Fruit fly (Drosophila melanogaster) whole organism, embryonic: ENCODE results near the gene CG34039.

Experiments used
- Awh ChIP-seq: fragments of 200-800 bp; sonication (Bioruptor generic); IDR thresholded peaks from 2 replicates; pipeline ENCODE4, ENCODE4 v1.3.6; 2022; ENCODE audit warnings: missing biosample characterization, missing genetic modification characterization
- CG11093 ChIP-seq: fragments of 200-800 bp; sonication (Bioruptor generic); IDR thresholded peaks from 3 replicates; pipeline ENCODE4 v1.3.6; 2022; ENCODE audit warnings: missing biosample characterization, missing genetic modification characterization
- CG11504 ChIP-seq: fragments of 200-800 bp; sonication (Bioruptor generic); optimal IDR thresholded peaks from 3 replicates; lab custom pipeline; 2019; ENCODE audit warnings: missing biosample characterization, mild to moderate bottlenecking, missing genetic modification characterization, moderate library complexity
- CG12219 ChIP-seq: fragments of 200-800 bp; sonication (Bioruptor generic); optimal IDR thresholded peaks from 3 replicates; lab custom pipeline; 2018; ENCODE audit warnings: missing biosample characterization, mild to moderate bottlenecking, missing genetic modification characterization
- CG12744 ChIP-seq: fragments of 200-800 bp; sonication (Bioruptor generic); optimal IDR thresholded peaks from 2 replicates; lab custom pipeline; 2016; ENCODE audit warnings: missing biosample characterization, missing genetic modification characterization
- CG1647 ChIP-seq: fragments of 200-800 bp; sonication (Bioruptor generic); optimal IDR thresholded peaks from 3 replicates; lab custom pipeline; 2016; ENCODE audit warnings: missing biosample characterization, missing genetic modification characterization
- CG16779 ChIP-seq: fragments of 200-800 bp; sonication (Bioruptor generic); IDR thresholded peaks from 2 replicates; pipeline ENCODE4 v1.3.6; 2022; ENCODE audit warnings: missing biosample characterization, missing genetic modification characterization
- CG17186 ChIP-seq: fragments of 200-800 bp; sonication (Bioruptor generic); optimal IDR thresholded peaks from 3 replicates; lab custom pipeline; 2017; ENCODE audit warnings: missing biosample characterization, missing genetic modification reagents, missing genetic modification characterization
- CG2120 ChIP-seq: fragments of 200-800 bp; sonication (Bioruptor generic); optimal IDR thresholded peaks from 3 replicates; lab custom pipeline; 2016; ENCODE audit warnings: missing biosample characterization, missing genetic modification characterization
- CG31441 ChIP-seq: fragments of 200-800 bp; sonication (Bioruptor generic); IDR thresholded peaks from 2 replicates; pipeline ENCODE4 v1.3.6; 2022; ENCODE audit warnings: missing biosample characterization, missing genetic modification characterization
- CG32767 ChIP-seq: fragments of 200-800 bp; sonication (Bioruptor generic); IDR thresholded peaks from 2 replicates; pipeline ENCODE4 v1.3.6; 2022; ENCODE audit warnings: missing biosample characterization, missing genetic modification characterization
- CG33557 ChIP-seq: fragments of 200-800 bp; sonication (Bioruptor generic); optimal IDR thresholded peaks from 2 replicates; lab custom pipeline; 2019; ENCODE audit warnings: missing biosample characterization, mild to moderate bottlenecking, missing genetic modification characterization, moderate library complexity
- CG4424 ChIP-seq: fragments of 200-800 bp; sonication (Bioruptor generic); optimal IDR thresholded peaks from 3 replicates; lab custom pipeline; 2016; ENCODE audit warnings: missing biosample characterization, missing genetic modification characterization
- CG6689 ChIP-seq: fragments of 200-800 bp; sonication (Bioruptor generic); IDR thresholded peaks from 2 replicates; pipeline ENCODE4 v1.3.6; 2022; ENCODE audit warnings: missing biosample characterization, missing genetic modification characterization
- CG6813 ChIP-seq: fragments of 200-800 bp; sonication (Bioruptor generic); optimal IDR thresholded peaks from 2 replicates; lab custom pipeline; 2017; ENCODE audit warnings: missing biosample characterization, missing genetic modification characterization, mild to moderate bottlenecking, moderate library complexity, missing genetic modification reagents
- CG6854 ChIP-seq: fragments of 200-800 bp; sonication (Bioruptor generic); optimal IDR thresholded peaks from 3 replicates; lab custom pipeline; 2017; ENCODE audit warnings: missing biosample characterization, mild to moderate bottlenecking, missing genetic modification characterization
- CG7271 ChIP-seq: fragments of 200-800 bp; sonication (Bioruptor generic); optimal IDR thresholded peaks from 2 replicates; lab custom pipeline; 2018; ENCODE audit warnings: missing biosample characterization, mild to moderate bottlenecking, missing genetic modification characterization, moderate library complexity
- CG7745 ChIP-seq: fragments of 200-800 bp; sonication (Bioruptor generic); optimal IDR thresholded peaks from 2 replicates; lab custom pipeline; 2018; ENCODE audit warnings: missing biosample characterization, mild to moderate bottlenecking, missing genetic modification characterization, moderate library complexity
- CG8281 ChIP-seq: fragments of 200-800 bp; sonication (Bioruptor generic); optimal IDR thresholded peaks from 2 replicates; lab custom pipeline; 2018; ENCODE audit warnings: missing biosample characterization, mild to moderate bottlenecking, missing genetic modification characterization, moderate library complexity
- CG9876 ChIP-seq: fragments of 200-800 bp; sonication (Bioruptor generic); optimal IDR thresholded peaks from 2 replicates; lab custom pipeline; 2016; ENCODE audit warnings: missing biosample characterization, missing genetic modification characterization
- D19A ChIP-seq: fragments of 200-800 bp; optimal IDR thresholded peaks from 3 replicates; lab custom pipeline; 2019; ENCODE audit warnings: missing biosample characterization, mild to moderate bottlenecking, missing genetic modification characterization, moderate library complexity
- Dad ChIP-seq: fragments of 200-800 bp; sonication (Bioruptor generic); optimal IDR thresholded peaks from 3 replicates; lab custom pipeline; 2016; ENCODE audit warnings: missing biosample characterization, missing genetic modification characterization
- Dip2 ChIP-seq: fragments of 200-800 bp; sonication (Bioruptor generic); IDR thresholded peaks from 2 replicates; pipeline ENCODE4 v1.3.6; 2022; ENCODE audit warnings: missing biosample characterization, missing genetic modification characterization
- Dref ChIP-seq: fragments of 200-800 bp; sonication (Bioruptor generic); IDR thresholded peaks from 2 replicates; pipeline ENCODE4 v1.3.6; 2022; ENCODE audit warnings: missing biosample characterization, missing genetic modification characterization
- HLH54F ChIP-seq: fragments of 200-800 bp; sonication (Bioruptor generic); optimal IDR thresholded peaks from 3 replicates; lab custom pipeline; 2016; ENCODE audit warnings: missing biosample characterization, missing genetic modification characterization
- Hsf ChIP-seq: fragments of 200-800 bp; sonication (Bioruptor generic); optimal IDR thresholded peaks from 3 replicates; lab custom pipeline; 2016; ENCODE audit warnings: missing biosample characterization, missing genetic modification characterization
- MESR4 ChIP-seq: fragments of 200-800 bp; sonication (Bioruptor generic); optimal IDR thresholded peaks from 2 replicates; lab custom pipeline; 2018; ENCODE audit warnings: missing biosample characterization, mild to moderate bottlenecking, missing genetic modification characterization, moderate library complexity
- Mrtf ChIP-seq: fragments of 200-800 bp; sonication (Bioruptor generic); IDR thresholded peaks from 3 replicates; pipeline ENCODE4 v1.3.6; 2022; ENCODE audit warnings: missing biosample characterization, missing genetic modification characterization
- Rfx ChIP-seq: fragments of 200-800 bp; sonication (Bioruptor generic); IDR thresholded peaks from 2 replicates; pipeline ENCODE4 v1.3.6; 2022; ENCODE audit warnings: missing biosample characterization, missing genetic modification characterization
- Xrp1 ChIP-seq: fragments of 200-800 bp; sonication (Bioruptor generic); IDR thresholded peaks from 2 replicates; pipeline ENCODE4 v1.3.6; 2022; ENCODE audit warnings: missing biosample characterization, missing genetic modification characterization
- ara ChIP-seq: fragments of 200-800 bp; sonication (Bioruptor generic); IDR thresholded peaks from 2 replicates; pipeline ENCODE4 v1.3.6; 2022; ENCODE audit warnings: missing biosample characterization, missing genetic modification characterization
- ase ChIP-seq: fragments of 200-800 bp; sonication (Bioruptor generic); IDR thresholded peaks from 3 replicates; pipeline ENCODE4 v1.3.6; 2022; ENCODE audit warnings: missing biosample characterization, missing genetic modification characterization
- bowl ChIP-seq: fragments of 200-800 bp; sonication (Bioruptor generic); IDR thresholded peaks from 2 replicates; pipeline ENCODE4 v1.3.6; 2022; ENCODE audit warnings: missing biosample characterization, missing genetic modification characterization
- chn ChIP-seq: fragments of 200-800 bp; sonication (Bioruptor generic); optimal IDR thresholded peaks from 2 replicates; lab custom pipeline; 2016; ENCODE audit warnings: missing biosample characterization, missing genetic modification characterization
- ci ChIP-seq: fragments of 200-800 bp; sonication (Bioruptor generic); IDR thresholded peaks from 3 replicates; pipeline ENCODE4 v1.3.6; 2022; ENCODE audit warnings: missing biosample characterization, missing genetic modification characterization
- dan ChIP-seq: fragments of 200-800 bp; sonication (Bioruptor generic); IDR thresholded peaks from 2 replicates; pipeline ENCODE4 v1.3.6; 2022; ENCODE audit warnings: missing biosample characterization, missing genetic modification characterization
- fu2 ChIP-seq: fragments of 200-800 bp; sonication (Bioruptor generic); optimal IDR thresholded peaks from 2 replicates; lab custom pipeline; 2016; ENCODE audit warnings: missing biosample characterization, missing genetic modification characterization
- grn ChIP-seq: fragments of 200-800 bp; sonication (Bioruptor generic); optimal IDR thresholded peaks from 3 replicates; lab custom pipeline; 2017; ENCODE audit warnings: missing biosample characterization, missing genetic modification characterization
- her ChIP-seq: fragments of 200-800 bp; sonication (Bioruptor generic); optimal IDR thresholded peaks from 2 replicates; lab custom pipeline; 2016; ENCODE audit warnings: missing biosample characterization, missing genetic modification characterization
- hkb ChIP-seq, 2 experiments: fragments of 200-800 bp in 1 of 2; fragments of >200 bp in 1 of 2; sonication (Bioruptor generic) in 1 of 2; IDR thresholded peaks in 1 of 2; optimal IDR thresholded peaks in 1 of 2; 2 replicates each; pipeline versions ENCODE4 v1.3.6 to Lab custom; 2017 to 2022; ENCODE audit warnings: missing biosample characterization in 1 of 2, missing genetic modification characterization in 1 of 2
- insv ChIP-seq, 2 experiments: fragments of 200-800 bp; sonication (Bioruptor generic); optimal IDR thresholded peaks; 3 replicates each; lab custom pipeline; 2016 to 2018; ENCODE audit warnings: missing biosample characterization in 2 of 2, missing genetic modification characterization in 2 of 2
- lab ChIP-seq: fragments of 200-800 bp; sonication (Bioruptor generic); optimal IDR thresholded peaks from 3 replicates; lab custom pipeline; 2017; ENCODE audit warnings: missing biosample characterization, missing genetic modification characterization, mild to moderate bottlenecking, moderate library complexity, missing genetic modification reagents
- mld ChIP-seq: fragments of 200-800 bp; sonication (Bioruptor generic); IDR thresholded peaks from 3 replicates; pipeline ENCODE4 v1.3.6; 2022; ENCODE audit warnings: missing biosample characterization, missing genetic modification characterization; ENCODE audit not compliant: partially characterized antibody
- nerfin-1 ChIP-seq: fragments of 200-800 bp; sonication (Bioruptor generic); optimal IDR thresholded peaks from 3 replicates; lab custom pipeline; 2019; ENCODE audit warnings: missing biosample characterization, mild to moderate bottlenecking, missing genetic modification characterization, moderate library complexity
- oc ChIP-seq: fragments of 200-800 bp; sonication (Bioruptor generic); optimal IDR thresholded peaks from 2 replicates; lab custom pipeline; 2018; ENCODE audit warnings: missing biosample characterization, mild to moderate bottlenecking, missing genetic modification characterization, moderate library complexity
- row ChIP-seq: fragments of 200-800 bp; sonication (Bioruptor generic); IDR thresholded peaks from 3 replicates; pipeline ENCODE4 v1.3.6; 2022; ENCODE audit warnings: missing biosample characterization, missing genetic modification characterization
- sob ChIP-seq: fragments of 200-800 bp; sonication (Bioruptor generic); IDR thresholded peaks from 2 replicates; pipeline ENCODE4 v1.3.6; 2022; ENCODE audit warnings: missing biosample characterization, missing genetic modification characterization
- ssp ChIP-seq: fragments of 200-800 bp; sonication (Bioruptor generic); IDR thresholded peaks from 2 replicates; pipeline ENCODE4 v1.3.6; 2022; ENCODE audit warnings: missing biosample characterization, missing genetic modification characterization
- ttk ChIP-seq: fragments of 200-800 bp; sonication (Bioruptor generic); IDR thresholded peaks from 2 replicates; pipeline ENCODE4 v2.1.2; 2022; ENCODE audit warnings: missing biosample characterization, missing genetic modification characterization
- vnd ChIP-seq: fragments of 200-800 bp; sonication (Bioruptor generic); IDR thresholded peaks from 3 replicates; pipeline ENCODE4 v1.3.6; 2022; ENCODE audit warnings: missing biosample characterization, missing genetic modification characterization; ENCODE audit not compliant: partially characterized antibody

Gene CG34039

DNA sequence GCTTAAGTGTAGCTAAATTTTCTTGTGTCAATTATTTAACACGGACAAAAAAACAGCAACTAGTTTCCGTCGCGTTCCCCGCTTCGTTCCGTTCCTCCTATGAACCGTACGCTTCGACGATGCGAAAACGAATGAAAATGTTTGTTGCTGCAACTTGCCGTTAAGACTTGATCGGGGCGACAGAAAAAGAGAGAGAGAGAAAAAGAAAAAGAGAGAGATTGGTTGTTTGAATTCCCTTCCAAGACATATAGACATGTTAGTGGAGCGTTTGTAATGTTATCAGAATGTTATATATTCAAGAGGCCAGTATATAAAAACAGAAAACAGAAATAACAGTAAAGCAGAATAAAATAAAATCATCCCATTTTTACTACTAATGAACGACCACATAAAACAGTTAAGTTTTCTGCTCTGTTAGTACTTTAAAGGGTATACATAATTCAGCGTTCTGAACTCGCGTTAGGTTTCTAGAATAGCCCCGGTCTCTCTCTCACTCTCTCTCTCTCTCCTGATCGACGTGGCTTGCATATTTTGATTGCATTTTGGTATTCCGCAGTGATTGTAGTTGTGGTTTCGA lies 8.9 kb upstream of the CG34039 start, which contains the start of gene Gbs-70E (continued):
- TF ChIP-seq CG17186: peak; percentile 41
- TF ChIP-seq CG31441: peak; percentile 90
- peak in 1 of 2 experiments; percentile 72 for TF ChIP-seq insv (GFP tag; optimal IDR thresholded peaks at IDR 0.05; lab: Kevin White, UChicago)
- no peak for TF ChIP-seq mld (GFP tag; lab: Robert Waterston, UW)
- no peak for TF ChIP-seq hkb (optimal IDR thresholded peaks at IDR 0.05; lab: Kevin White, UChicago)
- TF ChIP-seq hkb (GFP tag; IDR thresholded peaks at IDR 0.05; lab: Robert Waterston, UW): peak; percentile 94
- TF ChIP-seq row (GFP tag; lab: Robert Waterston, UW): peak; percentile 100
- TF ChIP-seq grn: peak; percentile 66
- no peak for TF ChIP-seq dan (GFP tag; lab: Robert Waterston, UW)
- TF ChIP-seq HLH54F (GFP tag; lab: Kevin White, UChicago): peak; percentile 85
- TF ChIP-seq CG4424 (GFP tag; lab: Kevin White, UChicago): peak; percentile 94
- peak; percentile 92 for TF ChIP-seq lab (GFP tag; lab: Kevin White, UChicago)
- TF ChIP-seq ci (GFP tag; lab: Robert Waterston, UW): peak; percentile 90
- TF ChIP-seq vnd: no peak
- peak; percentile 13 for TF ChIP-seq MESR4 (GFP tag; lab: Kevin White, UChicago)
- peak; percentile 87 for TF ChIP-seq ara (GFP tag; lab: Robert Waterston, UW)
- peak; percentile 83 for TF ChIP-seq fu2 (GFP tag; lab: Kevin White, UChicago)
- peak; percentile 89 for TF ChIP-seq nerfin-1 (tag; lab: Kevin White, UChicago)
- TF ChIP-seq CG32767 (GFP tag; lab: Robert Waterston, UW): peak; percentile 90
- peak; percentile 84; the same call in 2 of the 3 replicates for TF ChIP-seq Mrtf (GFP tag; lab: Robert Waterston, UW)
- TF ChIP-seq CG6813 (GFP tag; lab: Kevin White, UChicago): peak; percentile 79
- peak; percentile 71 for TF ChIP-seq CG8281 (tag; lab: Kevin White, UChicago)
- peak; percentile 61 for TF ChIP-seq CG7745 (tag; lab: Kevin White, UChicago)
- peak; percentile 92 for TF ChIP-seq ttk (GFP tag; lab: Robert Waterston, UW)
- peak; percentile 94 for TF ChIP-seq CG2120 (GFP tag; lab: Kevin White, UChicago)
- TF ChIP-seq CG11093 (GFP tag; lab: Robert Waterston, UW): peak; percentile 91
- TF ChIP-seq ase (GFP tag; lab: Robert Waterston, UW): peak; percentile 78; the same call in 2 of the 3 replicates
- TF ChIP-seq D19A (tag; lab: Kevin White, UChicago): peak; percentile 100
- TF ChIP-seq CG6689: peak; percentile 94
- no peak for TF ChIP-seq Dip2 (GFP tag; lab: Robert Waterston, UW)
- TF ChIP-seq CG33557 (GFP tag; lab: Kevin White, UChicago): peak; percentile 92
- peak; percentile 89 for TF ChIP-seq Awh (GFP tag; lab: Robert Waterston, UW)
- peak; percentile 91 for TF ChIP-seq CG6854 (GFP tag; lab: Kevin White, UChicago)
- TF ChIP-seq CG9876 (GFP tag; lab: Kevin White, UChicago): peak; percentile 81
- TF ChIP-seq Dad (GFP tag; lab: Kevin White, UChicago): peak; percentile 84
- TF ChIP-seq Rfx: peak; percentile 93
- 0 out of 2 replicates have a peak, but pooled peaks have one; percentile 33 for TF ChIP-seq CG16779 (GFP tag; lab: Robert Waterston, UW)
- peak; percentile 84 for TF ChIP-seq CG12744 (GFP tag; lab: Kevin White, UChicago)
- TF ChIP-seq sob (GFP tag; lab: Robert Waterston, UW): peak; percentile 90
- peak; percentile 78 for TF ChIP-seq CG1647 (GFP tag; lab: Kevin White, UChicago)
- TF ChIP-seq CG11504 (tag; lab: Kevin White, UChicago): peak; percentile 89
- peak; percentile 75 for TF ChIP-seq CG7271 (tag; lab: Kevin White, UChicago)
- TF ChIP-seq bowl (GFP tag; lab: Robert Waterston, UW): peak; percentile 73; the same call in 1 of the 2 replicates
- TF ChIP-seq Dref (GFP tag; lab: Robert Waterston, UW): no peak
- peak; percentile 91 for TF ChIP-seq CG12219 (GFP tag; lab: Kevin White, UChicago)
- TF ChIP-seq ssp (GFP tag; lab: Robert Waterston, UW): peak; percentile 83
- peak; percentile 96 for TF ChIP-seq Xrp1 (GFP tag; lab: Robert Waterston, UW)
- peak; percentile 93 for TF ChIP-seq Hsf
- TF ChIP-seq chn: peak; percentile 83
- TF ChIP-seq her (GFP tag; lab: Kevin White, UChicago): peak; percentile 92
- peak; percentile 86 for TF ChIP-seq oc (tag; lab: Kevin White, UChicago)
